Worm (Caenorhabditis elegans) whole organism, late embryonic: Measurements from ENCODE around the gene F53B3.3.

ENCODE experiments used
- C08G9.2 ChIP-seq: sonication (generic microtip); optimal IDR thresholded peaks from 2 replicates; lab custom pipeline; 2016; ENCODE audit warnings: mild to moderate bottlenecking, missing genetic modification characterization, moderate library complexity, missing compliant biosample characterization
- F13H6.1 ChIP-seq: sonication (generic microtip); optimal IDR thresholded peaks from 2 replicates; lab custom pipeline; 2016; ENCODE audit warnings: missing genetic modification characterization, missing compliant biosample characterization
- K02D7.2 ChIP-seq: sonication (generic microtip); optimal IDR thresholded peaks from 2 replicates; lab custom pipeline; 2017; ENCODE audit warnings: mild to moderate bottlenecking, missing genetic modification characterization, missing compliant biosample characterization
- T23F11.4 ChIP-seq: fragments of 200-800 bp; sonication (Bioruptor generic); optimal IDR thresholded peaks from 2 replicates; lab custom pipeline; 2018; ENCODE audit warnings: mild to moderate bottlenecking, missing genetic modification characterization, missing compliant biosample characterization
- Y22D7AL.16 ChIP-seq: sonication (generic microtip); optimal IDR thresholded peaks from 2 replicates; lab custom pipeline; 2016; ENCODE audit warnings: missing genetic modification characterization, missing compliant biosample characterization
- ahr-1 ChIP-seq: sonication (generic microtip); optimal IDR thresholded peaks from 2 replicates; lab custom pipeline; 2016; ENCODE audit warnings: missing genetic modification characterization, missing compliant biosample characterization
- ama-1 ChIP-seq: fragments of 150-350 bp; optimal IDR thresholded peaks from 2 replicates; lab custom pipeline; 2014
- ceh-14 ChIP-seq: sonication (generic microtip); optimal IDR thresholded peaks from 2 replicates; lab custom pipeline; 2016; ENCODE audit warnings: missing genotype, missing genetic modification characterization, missing compliant biosample characterization
- ceh-19 ChIP-seq: fragments of 200-800 bp; sonication (Bioruptor generic); optimal IDR thresholded peaks from 2 replicates; lab custom pipeline; 2018; ENCODE audit warnings: mild to moderate bottlenecking, missing genetic modification characterization, missing compliant biosample characterization
- ceh-2 ChIP-seq: sonication (generic microtip); optimal IDR thresholded peaks from 2 replicates; lab custom pipeline; 2016; ENCODE audit warnings: missing genotype, missing genetic modification characterization, missing compliant biosample characterization
- ceh-24 ChIP-seq: sonication (generic microtip); optimal IDR thresholded peaks from 2 replicates; lab custom pipeline; 2016; ENCODE audit warnings: mild to moderate bottlenecking, missing genetic modification characterization, missing compliant biosample characterization
- ceh-30 ChIP-seq: fragments of 150-350 bp; optimal IDR thresholded peaks from 2 replicates; lab custom pipeline; 2014; ENCODE audit warnings: missing biosample characterization, missing genetic modification characterization
- ceh-31 ChIP-seq: sonication (generic microtip); optimal IDR thresholded peaks from 2 replicates; lab custom pipeline; 2016; ENCODE audit warnings: missing genetic modification characterization, missing compliant biosample characterization
- ceh-34 ChIP-seq: sonication (generic microtip); optimal IDR thresholded peaks from 2 replicates; lab custom pipeline; 2016; ENCODE audit warnings: mild to moderate bottlenecking, missing genetic modification characterization, missing compliant biosample characterization
- ceh-6 ChIP-seq: fragments of 200-800 bp; sonication (Bioruptor generic); optimal IDR thresholded peaks from 2 replicates; lab custom pipeline; 2018; ENCODE audit warnings: mild to moderate bottlenecking, missing genetic modification characterization, missing compliant biosample characterization
- dmd-4 ChIP-seq: sonication (generic microtip); optimal IDR thresholded peaks from 2 replicates; lab custom pipeline; 2016; ENCODE audit warnings: borderline replicate concordance, missing genetic modification characterization, missing compliant biosample characterization
- dve-1 ChIP-seq: sonication (generic microtip); optimal IDR thresholded peaks from 2 replicates; lab custom pipeline; 2017; ENCODE audit warnings: antibody characterized with exemption, mild to moderate bottlenecking, missing genetic modification characterization, missing compliant biosample characterization
- elt-2 ChIP-seq: sonication (generic microtip); optimal IDR thresholded peaks from 2 replicates; lab custom pipeline; 2016; ENCODE audit warnings: missing genetic modification reagents, missing genetic modification characterization, missing compliant biosample characterization
- elt-4 ChIP-seq: sonication (generic microtip); optimal IDR thresholded peaks from 2 replicates; lab custom pipeline; 2016; ENCODE audit warnings: missing genetic modification characterization, missing compliant biosample characterization
- ets-4 ChIP-seq: sonication (generic microtip); optimal IDR thresholded peaks from 2 replicates; lab custom pipeline; 2016; ENCODE audit warnings: missing genetic modification characterization, missing compliant biosample characterization
- eyg-1 ChIP-seq: sonication (generic microtip); optimal IDR thresholded peaks from 2 replicates; lab custom pipeline; 2016; ENCODE audit warnings: missing genotype, missing genetic modification characterization, missing compliant biosample characterization
- fkh-6 ChIP-seq: sonication (generic microtip); optimal IDR thresholded peaks from 2 replicates; lab custom pipeline; 2016; ENCODE audit warnings: missing genetic modification characterization, missing compliant biosample characterization
- gmeb-2 ChIP-seq: sonication (generic microtip); optimal IDR thresholded peaks from 2 replicates; lab custom pipeline; 2016; ENCODE audit warnings: missing genetic modification characterization, inconsistent platforms, missing compliant biosample characterization
- hlh-6 ChIP-seq: sonication (generic microtip); optimal IDR thresholded peaks from 2 replicates; lab custom pipeline; 2016; ENCODE audit warnings: missing genotype, missing genetic modification characterization, missing compliant biosample characterization
- lim-6 ChIP-seq: sonication (generic microtip); optimal IDR thresholded peaks from 2 replicates; lab custom pipeline; 2016; ENCODE audit warnings: missing genetic modification characterization, missing compliant biosample characterization
- madf-2 ChIP-seq: sonication (generic microtip); optimal IDR thresholded peaks from 2 replicates; lab custom pipeline; 2017; ENCODE audit warnings: missing genetic modification characterization, missing compliant biosample characterization
- mec-3 ChIP-seq: sonication (generic microtip); optimal IDR thresholded peaks from 2 replicates; lab custom pipeline; 2016; ENCODE audit warnings: borderline replicate concordance, missing genetic modification characterization, missing compliant biosample characterization
- nhr-11 ChIP-seq: fragments of 150-350 bp; optimal IDR thresholded peaks from 2 replicates; lab custom pipeline; 2014; ENCODE audit warnings: missing biosample characterization, missing genetic modification characterization
- pha-4 ChIP-seq: fragments of 150-350 bp; optimal IDR thresholded peaks from 2 replicates; lab custom pipeline; 2018; ENCODE audit warnings: missing biosample characterization, missing genetic modification reagents, missing genetic modification characterization
- pros-1 ChIP-seq: fragments of 150-350 bp; optimal IDR thresholded peaks from 2 replicates; lab custom pipeline; 2014; ENCODE audit warnings: missing biosample characterization, missing genetic modification reagents, missing genetic modification characterization
- ref-2 ChIP-seq: sonication (generic microtip); optimal IDR thresholded peaks from 2 replicates; lab custom pipeline; 2016; ENCODE audit warnings: missing genetic modification characterization, missing compliant biosample characterization
- rnt-1 ChIP-seq: sonication (generic microtip); optimal IDR thresholded peaks from 2 replicates; lab custom pipeline; 2016; ENCODE audit warnings: missing genetic modification characterization, missing compliant biosample characterization
- sdc-2 ChIP-seq: sonication (generic microtip); optimal IDR thresholded peaks from 2 replicates; lab custom pipeline; 2016; ENCODE audit warnings: missing genotype, missing genetic modification characterization, missing compliant biosample characterization
- sox-2 ChIP-seq: fragments of 200-800 bp; sonication (Bioruptor generic); IDR thresholded peaks from 2 replicates; pipeline ENCODE4 v1.3.6; 2022; ENCODE audit warnings: missing genetic modification reagents, missing genetic modification characterization, missing compliant biosample characterization
- sox-4 ChIP-seq: sonication (generic microtip); optimal IDR thresholded peaks from 2 replicates; lab custom pipeline; 2017; ENCODE audit warnings: mild to moderate bottlenecking, missing genetic modification characterization, inconsistent platforms, missing compliant biosample characterization
- tbx-7 ChIP-seq: sonication (generic microtip); optimal IDR thresholded peaks from 2 replicates; lab custom pipeline; 2016; ENCODE audit warnings: missing genotype, missing genetic modification characterization, missing compliant biosample characterization
- ttx-3 ChIP-seq: sonication (generic microtip); optimal IDR thresholded peaks from 2 replicates; lab custom pipeline; 2016; ENCODE audit warnings: missing genetic modification reagents, missing genetic modification characterization, missing compliant biosample characterization
- unc-3 ChIP-seq, 2 experiments: fragments of 200-800 bp in 1 of 2; sonication (Bioruptor generic) in 1 of 2; sonication (generic microtip) in 1 of 2; conservative IDR thresholded peaks in 1 of 2; optimal IDR thresholded peaks in 1 of 2; 2 replicates each; pipeline versions ENCODE4 v1.3.6 to Lab custom; 2016 to 2022; ENCODE audit warnings: missing compliant biosample characterization in 2 of 2, missing genetic modification characterization in 2 of 2, missing genetic modification reagents in 1 of 2
- unc-42 ChIP-seq: sonication (generic microtip); optimal IDR thresholded peaks from 2 replicates; lab custom pipeline; 2016; ENCODE audit warnings: missing genotype, missing genetic modification characterization, missing compliant biosample characterization
- unc-55 ChIP-seq: sonication (generic microtip); optimal IDR thresholded peaks from 2 replicates; lab custom pipeline; 2017; ENCODE audit warnings: missing biosample characterization, missing genetic modification reagents, missing genetic modification characterization

Gene F53B3.3

DNA sequence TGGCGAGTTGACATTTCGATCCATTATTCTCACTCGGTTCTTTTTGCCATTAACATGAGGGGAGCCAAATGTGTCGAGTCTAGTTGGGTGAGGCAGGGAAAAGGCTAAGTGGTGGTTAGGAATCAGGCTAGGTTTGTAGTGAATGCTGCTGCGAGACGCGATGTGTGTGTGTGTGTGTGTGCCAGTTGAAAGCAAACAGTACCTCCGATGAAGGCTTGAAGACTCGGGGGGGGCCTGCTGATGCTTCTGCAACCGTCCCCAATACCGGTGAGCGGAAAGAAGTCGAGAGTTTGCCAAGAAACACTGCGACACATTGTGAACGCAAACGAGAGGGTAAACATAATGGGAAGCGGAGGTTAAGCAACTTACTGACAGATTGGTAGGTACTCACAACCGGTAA, at the start of gene F53B3.3:
Gene F53B3.3 (minus strand): TSS at position 101 of the 400 bp plus-strand sequence.
- TF ChIP-seq lim-6 = no peak
- TF ChIP-seq gmeb-2 (tag; lab: Kevin White, UChicago) = no peak
- TF ChIP-seq sox-2 (GFP tag; lab: Robert Waterston, UW) = no peak
- TF ChIP-seq ttx-3 (tag; lab: Kevin White, UChicago) = no peak
- peak; percentile 1 for TF ChIP-seq ets-4
- TF ChIP-seq pros-1 = no peak
- no peak for TF ChIP-seq ceh-30 (tag; lab: Kevin White, UChicago)
- no peak for TF ChIP-seq hlh-6 (tag; lab: Kevin White, UChicago)
- no peak for TF ChIP-seq F13H6.1 (tag; lab: Kevin White, UChicago)
- no peak for TF ChIP-seq K02D7.2 (tag; lab: Kevin White, UChicago)
- no peak for TF ChIP-seq nhr-11
- TF ChIP-seq pha-4 = no peak
- TF ChIP-seq ref-2 (tag; lab: Kevin White, UChicago) = peak; percentile 24
- TF ChIP-seq madf-2 (tag; lab: Kevin White, UChicago) = no peak
- TF ChIP-seq ceh-2 (tag; lab: Kevin White, UChicago) = no peak
- TF ChIP-seq fkh-6 (tag; lab: Kevin White, UChicago) = no peak
- TF ChIP-seq eyg-1 = no peak
- TF ChIP-seq ceh-24 (tag; lab: Kevin White, UChicago) = no peak
- no peak for TF ChIP-seq unc-55
- no peak for TF ChIP-seq Y22D7AL.16 (tag; lab: Kevin White, UChicago)
- TF ChIP-seq unc-42 = no peak
- TF ChIP-seq elt-4 (tag; lab: Kevin White, UChicago) = no peak
- TF ChIP-seq rnt-1 = no peak
- no peak for TF ChIP-seq ahr-1 (tag; lab: Kevin White, UChicago)
- TF ChIP-seq dmd-4 (tag; lab: Kevin White, UChicago) = no peak
- peak; percentile 23 for TF ChIP-seq ceh-34 (tag; lab: Kevin White, UChicago)
- TF ChIP-seq dve-1 = peak; percentile 1
- TF ChIP-seq tbx-7 = no peak
- TF ChIP-seq T23F11.4 (GFP tag; lab: Kevin White, UChicago) = no peak
- no peak for TF ChIP-seq ama-1 (lab: Kevin White, UChicago)

- peak; percentile 15 for TF ChIP-seq ttx-3 (tag; lab: Kevin White, UChicago)
- TF ChIP-seq ceh-31 (tag; lab: Kevin White, UChicago) = peak; percentile 12
- TF ChIP-seq unc-42 = peak; percentile 78
- TF ChIP-seq unc-55 = peak; percentile 89
- no peak for TF ChIP-seq C08G9.2 (tag; lab: Kevin White, UChicago)
- TF ChIP-seq mec-3 (tag; lab: Kevin White, UChicago) = no peak
- no peak for TF ChIP-seq elt-2 (tag; lab: Kevin White, UChicago)
- no peak for TF ChIP-seq ceh-14 (tag; lab: Kevin White, UChicago)
- TF ChIP-seq fkh-6 (tag; lab: Kevin White, UChicago) = no peak
These were observed 49.5 kb upstream of the F53B3.3 start for ce11 chrX:2920456-2920855.

ce11 chrX:2919488-2919887, 48.6 kb upstream of the F53B3.3 start:
- TF ChIP-seq ceh-24 (tag; lab: Kevin White, UChicago) (no peak), madf-2 (tag; lab: Kevin White, UChicago) (no peak), Y22D7AL.16 (tag; lab: Kevin White, UChicago) (no peak), elt-2 (tag; lab: Kevin White, UChicago) (peak; percentile 69)

ce11 chrX:2912689-2913088, 41.8 kb upstream of the F53B3.3 start:
- TF ChIP-seq sdc-2 (tag; lab: Kevin White, UChicago) (no peak), ceh-6 (GFP tag; lab: Kevin White, UChicago) (no peak), unc-42 (no peak), ceh-19 (GFP tag; lab: Kevin White, UChicago) (no peak), sox-4 (tag; lab: Kevin White, UChicago) (no peak), unc-3 (GFP tag; conservative IDR thresholded peaks at IDR 0.05; lab: Robert Waterston, UW) (no peak), unc-3 (tag; optimal IDR thresholded peaks at IDR 0.05; lab: Kevin White, UChicago) (no peak), ama-1 (lab: Kevin White, UChicago) (no peak), C08G9.2 (tag; lab: Kevin White, UChicago) (no peak)
